Fruit fly (Drosophila melanogaster) whole organism, pupa: Measurements from ENCODE around the gene Sodh1.

ENCODE experiments used
- CG10348 ChIP-seq: fragments of 200-800 bp; sonication (Bioruptor generic); IDR thresholded peaks from 2 replicates; pipeline ENCODE4 v1.3.6; 2022; ENCODE audit warnings: missing biosample characterization, missing genetic modification characterization
- CG12605 ChIP-seq: fragments of 200-800 bp; sonication (Bioruptor generic); IDR thresholded peaks from 2 replicates; pipeline ENCODE4 v1.3.6; 2022; ENCODE audit warnings: missing biosample characterization, missing genetic modification characterization
- CG13204 ChIP-seq: fragments of 200-800 bp; sonication (Bioruptor generic); optimal IDR thresholded peaks from 2 replicates; lab custom pipeline; 2018; ENCODE audit warnings: missing biosample characterization, mild to moderate bottlenecking, missing genetic modification characterization, moderate library complexity
- CG14655 ChIP-seq: fragments of 200-800 bp; sonication (Bioruptor generic); optimal IDR thresholded peaks from 3 replicates; lab custom pipeline; 2017; ENCODE audit warnings: mild to moderate bottlenecking, missing biosample characterization, missing genetic modification reagents, missing genetic modification characterization
- CG15710 ChIP-seq: fragments of 200-800 bp; sonication (Bioruptor generic); optimal IDR thresholded peaks from 2 replicates; lab custom pipeline; 2018; ENCODE audit warnings: missing biosample characterization, mild to moderate bottlenecking, missing genetic modification characterization, moderate library complexity
- CG17806 ChIP-seq: fragments of 200-800 bp; sonication (Bioruptor generic); optimal IDR thresholded peaks from 2 replicates; lab custom pipeline; 2018; ENCODE audit warnings: missing biosample characterization, mild to moderate bottlenecking, missing genetic modification characterization, moderate library complexity
- CG32121 ChIP-seq: fragments of 200-800 bp; sonication (Bioruptor generic); IDR thresholded peaks from 2 replicates; pipeline ENCODE4 v1.3.6; 2022; ENCODE audit warnings: missing biosample characterization, missing genetic modification characterization
- CG34367 ChIP-seq: fragments of 200-800 bp; sonication (Bioruptor generic); optimal IDR thresholded peaks from 2 replicates; lab custom pipeline; 2018; ENCODE audit warnings: missing biosample characterization, mild to moderate bottlenecking, missing genetic modification characterization
- CG4496 ChIP-seq: fragments of 200-800 bp; sonication (Bioruptor generic); IDR thresholded peaks from 3 replicates; pipeline ENCODE4 v1.3.6; 2022; ENCODE audit warnings: missing biosample characterization, missing genetic modification characterization
- CG8159 ChIP-seq: fragments of 200-800 bp; sonication (Bioruptor generic); optimal IDR thresholded peaks from 3 replicates; lab custom pipeline; 2018; ENCODE audit warnings: missing biosample characterization, mild to moderate bottlenecking, missing genetic modification characterization, moderate library complexity
- CG8301 ChIP-seq: fragments of 200-800 bp; sonication (Bioruptor generic); optimal IDR thresholded peaks from 2 replicates; lab custom pipeline; 2018; ENCODE audit warnings: missing biosample characterization, mild to moderate bottlenecking, missing genetic modification characterization
- CG9948 ChIP-seq: fragments of 200-800 bp; sonication (Bioruptor generic); optimal IDR thresholded peaks from 2 replicates; lab custom pipeline; 2018; ENCODE audit warnings: missing biosample characterization, mild to moderate bottlenecking, missing genetic modification characterization, moderate library complexity
- D1 ChIP-seq: fragments of 200-800 bp; sonication (Bioruptor generic); optimal IDR thresholded peaks from 2 replicates; lab custom pipeline; 2018; ENCODE audit warnings: missing biosample characterization, mild to moderate bottlenecking, missing genetic modification characterization, moderate library complexity
- EcR ChIP-seq: fragments of 200-800 bp; sonication (Bioruptor generic); optimal IDR thresholded peaks from 3 replicates; lab custom pipeline; 2019; ENCODE audit warnings: missing biosample characterization, missing genetic modification characterization, mild to moderate bottlenecking, moderate library complexity, missing genetic modification reagents
- Ets98B ChIP-seq: fragments of 200-800 bp; sonication (Bioruptor generic); IDR thresholded peaks from 2 replicates; pipeline ENCODE4 v1.3.6; 2022; ENCODE audit warnings: missing biosample characterization, missing genetic modification characterization
- Pif1A ChIP-seq: fragments of 200-800 bp; sonication (Bioruptor generic); optimal IDR thresholded peaks from 3 replicates; lab custom pipeline; 2016; ENCODE audit warnings: missing biosample characterization, missing genetic modification characterization
- Pif1B ChIP-seq: fragments of 200-800 bp; sonication (Bioruptor generic); optimal IDR thresholded peaks from 3 replicates; lab custom pipeline; 2016; ENCODE audit warnings: missing biosample characterization, missing genetic modification characterization
- Snoo ChIP-seq: fragments of 200-800 bp; sonication (Bioruptor generic); optimal IDR thresholded peaks from 3 replicates; lab custom pipeline; 2017; ENCODE audit warnings: missing biosample characterization, mild to moderate bottlenecking, missing genetic modification characterization, inconsistent platforms
- fd96Ca ChIP-seq: fragments of 200-800 bp; sonication (Bioruptor generic); IDR thresholded peaks from 3 replicates; pipeline ENCODE4 v1.3.6; 2022; ENCODE audit warnings: missing biosample characterization, missing genetic modification characterization
- gl ChIP-seq: fragments of 200-800 bp; sonication (Bioruptor generic); optimal IDR thresholded peaks from 2 replicates; lab custom pipeline; 2018; ENCODE audit warnings: missing biosample characterization, mild to moderate bottlenecking, missing genetic modification characterization
- rn ChIP-seq: fragments of 200-800 bp; sonication (Bioruptor generic); IDR thresholded peaks from 2 replicates; pipeline ENCODE4 v1.3.6; 2022; ENCODE audit warnings: missing biosample characterization, missing genetic modification characterization

Gene Sodh1

DNA sequence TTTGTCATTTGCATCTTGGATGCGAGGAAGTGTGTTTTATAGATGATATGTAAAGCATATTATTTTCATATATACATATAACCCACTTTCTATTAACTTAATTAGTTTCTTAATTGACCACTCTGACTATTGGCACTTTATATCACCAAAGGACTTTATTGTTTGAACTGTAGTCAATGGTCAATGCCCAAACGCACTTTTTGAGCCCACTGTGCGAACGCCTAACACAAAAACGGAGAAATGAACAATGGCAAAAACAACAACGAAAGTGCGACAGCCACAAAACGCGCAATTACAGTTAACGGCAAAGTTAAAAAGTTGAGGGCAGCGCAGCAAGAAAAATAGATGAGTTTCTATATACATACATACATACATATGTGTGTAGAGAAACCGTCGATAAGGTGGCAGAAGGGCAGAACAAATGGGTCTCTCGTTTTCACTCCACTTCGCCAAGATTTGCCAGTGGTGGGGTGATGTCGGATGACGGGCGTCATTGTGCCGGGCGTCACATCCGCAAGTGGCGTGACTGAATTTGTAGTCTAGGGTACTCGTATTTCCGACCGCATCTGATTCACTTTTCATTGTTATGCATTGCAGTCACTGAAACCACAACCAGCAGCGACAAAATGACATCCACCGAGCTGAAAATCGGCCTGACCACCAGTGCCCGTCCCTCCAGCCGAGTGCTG is 24.3 kb downstream of the Sodh1 start:
- TF ChIP-seq CG17806 (tag; lab: Kevin White, UChicago) (peak; percentile 19), gl (no peak), EcR (GFP tag; lab: Kevin White, UChicago) (no peak), CG8301 (tag; lab: Kevin White, UChicago) (peak; percentile 35), CG10348 (GFP tag; lab: Robert Waterston, UW) (no peak)

dm6 chr3R:7079718-7080117 is 27.6 kb downstream of the Sodh1 start:
- no peak for TF ChIP-seq D1 (tag; lab: Kevin White, UChicago)
- TF ChIP-seq CG9948 = no peak
- no peak for TF ChIP-seq CG12605 (GFP tag; lab: Robert Waterston, UW)
- TF ChIP-seq EcR (GFP tag; lab: Kevin White, UChicago) = no peak
- no peak for TF ChIP-seq CG13204 (GFP tag; lab: Kevin White, UChicago)
- no peak for TF ChIP-seq Ets98B (GFP tag; lab: Robert Waterston, UW)
- TF ChIP-seq CG8301 (tag; lab: Kevin White, UChicago) = no peak

DNA sequence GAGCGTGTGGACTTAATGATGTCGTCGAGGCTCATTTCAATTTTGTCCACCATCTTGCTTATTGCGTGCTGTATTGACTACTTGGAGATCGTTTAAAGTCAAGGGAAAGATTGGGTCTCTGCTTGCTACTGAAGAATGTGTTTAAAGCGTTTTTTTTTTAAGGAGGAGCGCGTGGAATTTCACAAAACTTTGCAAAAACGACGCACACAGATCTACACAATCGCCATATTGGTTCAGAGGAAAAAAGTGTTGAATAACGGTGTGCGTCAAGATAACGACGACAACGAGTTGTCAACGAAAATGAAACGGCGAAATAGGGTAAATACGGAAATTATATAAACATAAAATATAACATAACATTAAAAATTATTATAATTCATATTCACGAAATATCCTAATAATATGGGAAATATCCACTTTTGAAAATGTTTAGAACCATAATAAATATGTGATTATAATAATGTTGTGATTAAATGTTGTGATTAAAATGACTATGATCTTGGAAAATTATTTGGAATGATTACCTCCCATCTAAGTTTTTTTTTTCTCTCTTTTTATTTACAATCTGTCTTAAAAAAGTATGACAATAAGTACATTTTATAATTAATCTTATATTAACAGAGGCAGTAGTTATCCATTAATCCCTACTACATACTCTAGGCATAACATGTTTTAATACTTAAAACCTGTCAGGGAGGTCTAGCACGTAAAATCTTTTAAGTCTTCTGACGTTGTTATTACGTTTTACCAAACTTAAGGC is 28.2 kb downstream of the Sodh1 start, which contains the start of gene Ref1:
TSS of gene Ref1 (minus strand) at position 231 of the 760 bp plus-strand sequence.
- TF ChIP-seq rn (GFP tag; lab: Robert Waterston, UW) (no peak), Ets98B (GFP tag; lab: Robert Waterston, UW) (no peak), CG32121 (GFP tag; lab: Robert Waterston, UW) (no peak), Pif1A (GFP tag; lab: Kevin White, UChicago) (no peak), CG12605 (GFP tag; lab: Robert Waterston, UW) (no peak), D1 (tag; lab: Kevin White, UChicago) (no peak), CG4496 (GFP tag; lab: Robert Waterston, UW) (no peak), CG8159 (tag; lab: Kevin White, UChicago) (no peak), CG9948 (no peak), fd96Ca (GFP tag; lab: Robert Waterston, UW) (no peak), CG34367 (no peak), CG17806 (tag; lab: Kevin White, UChicago) (no peak), CG14655 (no peak), CG15710 (tag; lab: Kevin White, UChicago) (no peak), Pif1B (no peak), CG10348 (GFP tag; lab: Robert Waterston, UW) (no peak), CG13204 (GFP tag; lab: Kevin White, UChicago) (no peak)

DNA sequence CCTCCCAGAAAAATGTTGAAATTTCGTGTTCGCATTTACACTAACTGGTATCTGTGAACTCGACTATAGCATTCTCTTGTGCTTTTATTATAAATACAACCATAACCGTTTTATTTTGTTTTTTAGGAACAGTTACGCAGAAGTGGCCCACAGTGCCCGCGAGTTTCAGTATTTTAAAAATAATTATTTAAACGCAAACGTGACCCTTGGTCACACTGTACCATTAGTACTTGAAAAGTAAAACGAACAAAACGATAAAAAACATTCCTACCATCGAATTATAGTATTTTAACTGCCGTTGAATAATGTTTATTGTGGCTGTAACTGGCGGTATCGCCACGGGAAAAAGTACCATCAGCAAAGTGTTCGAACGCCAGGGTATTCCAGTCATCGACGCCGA is 29.8 kb downstream of the Sodh1 start, which contains the start of gene Dpck:
TSS of gene Dpck (plus strand) at position 211 of the 400 bp plus-strand sequence.
- TF ChIP-seq CG8301 (tag; lab: Kevin White, UChicago) (peak; percentile 22), CG32121 (GFP tag; lab: Robert Waterston, UW) (peak; percentile 28; the same call in 1 of the 2 replicates), Pif1B (peak; percentile 14), CG8159 (tag; lab: Kevin White, UChicago) (peak; percentile 48), CG34367 (peak; percentile 31), gl (peak; percentile 71), CG13204 (GFP tag; lab: Kevin White, UChicago) (no peak), D1 (tag; lab: Kevin White, UChicago) (no peak), fd96Ca (GFP tag; lab: Robert Waterston, UW) (0 out of 3 replicates have a peak, but pooled peaks have one; percentile 38), CG17806 (tag; lab: Kevin White, UChicago) (peak; percentile 19), Pif1A (GFP tag; lab: Kevin White, UChicago) (no peak), Snoo (tag; lab: Kevin White, UChicago) (peak; percentile 33), CG4496 (GFP tag; lab: Robert Waterston, UW) (peak; percentile 57), rn (GFP tag; lab: Robert Waterston, UW) (no peak), EcR (GFP tag; lab: Kevin White, UChicago) (no peak), CG10348 (GFP tag; lab: Robert Waterston, UW) (no peak), CG9948 (no peak), CG15710 (tag; lab: Kevin White, UChicago) (peak; percentile 22), CG14655 (no peak), Ets98B (GFP tag; lab: Robert Waterston, UW) (peak; percentile 60), CG12605 (GFP tag; lab: Robert Waterston, UW) (peak; percentile 59; the same call in 1 of the 2 replicates)
- TF ChIP-seq, all 21 proteins: peak for 13

dm6 chr3R:7083750-7084149 is 31.6 kb downstream of the Sodh1 start:
- TF ChIP-seq CG32121 (GFP tag; lab: Robert Waterston, UW) (no peak), CG4496 (GFP tag; lab: Robert Waterston, UW) (no peak)

DNA sequence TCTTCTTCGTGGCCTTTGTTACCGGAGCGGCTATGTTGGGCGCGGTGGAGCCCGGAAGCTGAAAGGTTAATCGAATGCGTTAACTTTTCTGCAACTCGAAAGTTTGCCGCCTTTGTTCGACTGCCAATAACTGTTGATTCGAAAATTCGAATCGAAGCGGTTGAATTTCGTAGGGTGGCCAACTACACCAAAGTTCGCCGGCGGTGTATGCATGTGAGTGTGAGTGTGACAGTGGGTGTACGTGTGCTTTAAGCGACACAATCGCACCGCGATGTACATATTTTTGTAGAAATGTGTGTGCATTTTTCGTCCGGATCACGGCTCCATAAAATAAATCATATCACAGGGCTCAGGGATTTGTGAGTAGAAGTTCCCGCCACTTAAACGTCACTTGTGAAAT is 33.3 kb downstream of the Sodh1 start:
- TF ChIP-seq CG8159 (tag; lab: Kevin White, UChicago) = no peak
- no peak for TF ChIP-seq CG14655
- TF ChIP-seq CG13204 (GFP tag; lab: Kevin White, UChicago) = no peak
- TF ChIP-seq rn (GFP tag; lab: Robert Waterston, UW) = no peak
- no peak for TF ChIP-seq Ets98B (GFP tag; lab: Robert Waterston, UW)
- TF ChIP-seq CG32121 (GFP tag; lab: Robert Waterston, UW) = no peak
- no peak for TF ChIP-seq CG17806 (tag; lab: Kevin White, UChicago)
- no peak for TF ChIP-seq CG8301 (tag; lab: Kevin White, UChicago)
- TF ChIP-seq CG9948 = no peak
- TF ChIP-seq Pif1B = no peak
- no peak for TF ChIP-seq Pif1A (GFP tag; lab: Kevin White, UChicago)
- TF ChIP-seq CG4496 (GFP tag; lab: Robert Waterston, UW) = no peak
- no peak for TF ChIP-seq CG15710 (tag; lab: Kevin White, UChicago)
